Fruit fly (Drosophila melanogaster): ENCODE results near the gene TwdlG.

The TwdlG gene

dm6 chr3R:4215264-4215993, 35.7 kb downstream of the TwdlG start, which contains the start of gene CG14636 (continued):
- TF ChIP-seq CG16813 (GFP tag; IDR thresholded peaks at IDR 0.05; ENCODE audit: partially characterized antibody) (no peak), dimm (GFP tag; IDR thresholded peaks at IDR 0.05) (peak; percentile 5; the same call in 1 of the 2 replicates), CG4730 (GFP tag; IDR thresholded peaks at IDR 0.05) (peak; percentile 55), Drgx (GFP tag; IDR thresholded peaks at IDR 0.05) (peak; percentile 83), her (GFP tag; optimal IDR thresholded peaks at IDR 0.05) (peak; percentile 80), CG7839 (tag; optimal IDR thresholded peaks at IDR 0.05) (peak; percentile 78), exex (tag; optimal IDR thresholded peaks at IDR 0.05) (no peak), CG18262 (tag; optimal IDR thresholded peaks at IDR 0.05) (peak; percentile 21), Bdp1 (GFP tag; optimal IDR thresholded peaks at IDR 0.05) (peak; percentile 36), CG12299 (tag; optimal IDR thresholded peaks at IDR 0.05) (no peak), gro (GFP tag; optimal IDR thresholded peaks at IDR 0.05) (peak; percentile 63), E2f2 (GFP tag; IDR thresholded peaks at IDR 0.05) (peak; percentile 60), Usf (GFP tag; optimal IDR thresholded peaks at IDR 0.05) (peak; percentile 28), jigr1 (GFP tag; IDR thresholded peaks at IDR 0.05) (peak; percentile 67; the same call in 2 of the 3 replicates), phol (tag; optimal IDR thresholded peaks at IDR 0.05) (peak; percentile 58), CG18599 (GFP tag; optimal IDR thresholded peaks at IDR 0.05) (peak; percentile 83), tap (tag; optimal IDR thresholded peaks at IDR 0.05) (peak; percentile 69), CG10267 (tag; optimal IDR thresholded peaks at IDR 0.05) (peak; percentile 21), trh (GFP tag; optimal IDR thresholded peaks at IDR 0.05) (no peak), CG6254 (GFP tag; optimal IDR thresholded peaks at IDR 0.05) (no peak), CG2875 (GFP tag; optimal IDR thresholded peaks at IDR 0.05) (no peak), pnt (GFP tag; optimal IDR thresholded peaks at IDR 0.05) (peak; percentile 73), CG14667 (GFP tag; IDR thresholded peaks at IDR 0.05) (peak; percentile 70), CG8944 (GFP tag; optimal IDR thresholded peaks at IDR 0.05) (peak; percentile 63), CG10979 (tag; optimal IDR thresholded peaks at IDR 0.05) (no peak), Lpt (GFP tag; optimal IDR thresholded peaks at IDR 0.05) (no peak), CTCF (GFP tag; optimal IDR thresholded peaks at IDR 0.05) (peak; percentile 12), CG5245 (GFP tag; optimal IDR thresholded peaks at IDR 0.05) (peak; percentile 25), CG11504 (tag; optimal IDR thresholded peaks at IDR 0.05) (peak; percentile 83), Tbp (GFP tag; optimal IDR thresholded peaks at IDR 0.05) (no peak), Hand (GFP tag; optimal IDR thresholded peaks at IDR 0.05) (peak; percentile 19), eyg (GFP tag; optimal IDR thresholded peaks at IDR 0.05) (peak; percentile 20), dmrt99B (tag; optimal IDR thresholded peaks at IDR 0.05) (peak; percentile 82), CG18764 (GFP tag; optimal IDR thresholded peaks at IDR 0.05) (no peak), Sry-β (GFP tag; optimal IDR thresholded peaks at IDR 0.05) (no peak), knrl (GFP tag; IDR thresholded peaks at IDR 0.05; ENCODE audit: partially characterized antibody) (peak; percentile 41; the same call in 2 of the 3 replicates), ind (GFP tag; optimal IDR thresholded peaks at IDR 0.05) (peak; percentile 76), Lhr (GFP tag; optimal IDR thresholded peaks at IDR 0.05) (no peak), fd3F (GFP tag; optimal IDR thresholded peaks at IDR 0.05) (peak; percentile 58), CG1603 (tag; optimal IDR thresholded peaks at IDR 0.05) (peak; percentile 61), al (GFP tag; IDR thresholded peaks at IDR 0.05) (peak; percentile 74), otp (GFP tag; IDR thresholded peaks at IDR 0.05) (0 out of 3 replicates have a peak, but pooled peaks have one; percentile 25), inv (GFP tag; IDR thresholded peaks at IDR 0.05; ENCODE audit: partially characterized antibody) (no peak; the same call in 1 of the 2 replicates), tup (GFP tag; optimal IDR thresholded peaks at IDR 0.05) (no peak), stwl (tag; optimal IDR thresholded peaks at IDR 0.05) (no peak), slp2 (GFP tag; optimal IDR thresholded peaks at IDR 0.05) (peak; percentile 74), grn (GFP tag; optimal IDR thresholded peaks at IDR 0.05) (peak; percentile 14), Sox100B (GFP tag; optimal IDR thresholded peaks at IDR 0.05) (peak; percentile 70), lov (optimal IDR thresholded peaks at IDR 0.05) (no peak), lov (GFP tag; IDR thresholded peaks at IDR 0.05) (no peak)

Data from whole organism, embryonic.